Worm (Caenorhabditis elegans) whole organism, L4 larva: ENCODE results near the gene Y40B10A.9.

Experiments used
- F37D6.2 ChIP-seq: sonication (generic microtip); optimal IDR thresholded peaks from 2 replicates; lab custom pipeline; 2016; ENCODE audit warnings: mild to moderate bottlenecking, missing genetic modification characterization, missing compliant biosample characterization
- T20F7.1 ChIP-seq: fragments of 200-800 bp; sonication (Bioruptor generic); optimal IDR thresholded peaks from 2 replicates; lab custom pipeline; 2018; ENCODE audit warnings: mild to moderate bottlenecking, missing genetic modification characterization, missing compliant biosample characterization
- ama-1 ChIP-seq: fragments of 150-350 bp; optimal IDR thresholded peaks from 2 replicates; lab custom pipeline; 2014; ENCODE audit warnings: inconsistent platforms, mixed read lengths
- daf-12 ChIP-seq: fragments of 150-350 bp; optimal IDR thresholded peaks from 2 replicates; lab custom pipeline; 2014; ENCODE audit warnings: missing biosample characterization, missing genetic modification reagents, missing genetic modification characterization
- dmd-9 ChIP-seq: fragments of 200-800 bp; sonication (Bioruptor generic); IDR thresholded peaks from 2 replicates; pipeline ENCODE4 v1.3.6; 2022; ENCODE audit warnings: missing genetic modification reagents, missing genetic modification characterization, missing compliant biosample characterization
- hlh-30 ChIP-seq: sonication (generic microtip); optimal IDR thresholded peaks from 2 replicates; lab custom pipeline; 2017; ENCODE audit warnings: antibody characterized with exemption, mild to moderate bottlenecking, missing genetic modification characterization, missing compliant biosample characterization; ENCODE audit not compliant: insufficient read depth
- lsy-2 ChIP-seq, 2 experiments: fragments of 150-350 bp in 1 of 2; sonication (generic microtip) in 1 of 2; optimal IDR thresholded peaks; 2 replicates each; lab custom pipeline; 2014 to 2017; ENCODE audit warnings: missing biosample characterization in 2 of 2, missing genetic modification characterization in 2 of 2
- skn-1 ChIP-seq: fragments of 150-350 bp; optimal IDR thresholded peaks from 2 replicates; lab custom pipeline; 2014; ENCODE audit warnings: missing biosample characterization, missing genetic modification characterization

- TF ChIP-seq ama-1 (lab: Kevin White, UChicago), result no peak
- TF ChIP-seq dmd-9 (GFP tag; lab: Robert Waterston, UW), result no peak
- no peak for TF ChIP-seq daf-12 (tag; lab: Kevin White, UChicago)
- TF ChIP-seq T20F7.1, result no peak
- TF ChIP-seq hlh-30 (tag; lab: Kevin White, UChicago), result no peak
- TF ChIP-seq skn-1 (tag; lab: Kevin White, UChicago), result no peak
- TF ChIP-seq lsy-2 (tag; optimal IDR thresholded peaks at IDR 0.05; lab: Kevin White, UChicago), result no peak
- no peak for TF ChIP-seq F37D6.2 (tag; lab: Kevin White, UChicago)
Measured at ce11 chrV:2081269-2081668, 8.6 kb upstream of the Y40B10A.9 start.
